Worm (Caenorhabditis elegans) whole organism, L1 larva: ENCODE data around the gene cpg-19.

Experiments
- C34B4.2 ChIP-seq: sonication (generic microtip); optimal IDR thresholded peaks from 2 replicates; lab custom pipeline; 2017; ENCODE audit warnings: mild to moderate bottlenecking, missing genetic modification characterization, missing compliant biosample characterization
- aha-1 ChIP-seq: fragments of 150-350 bp; optimal IDR thresholded peaks from 2 replicates; lab custom pipeline; 2014; ENCODE audit warnings: missing biosample characterization, missing genetic modification characterization
- ama-1 ChIP-seq: fragments of 150-350 bp; optimal IDR thresholded peaks from 2 replicates; lab custom pipeline; 2014
- blmp-1 ChIP-seq: fragments of 150-350 bp; optimal IDR thresholded peaks from 2 replicates; lab custom pipeline; 2014; ENCODE audit warnings: missing biosample characterization, missing genetic modification characterization
- ceh-63 ChIP-seq: fragments of 200-800 bp; sonication (Bioruptor generic); optimal IDR thresholded peaks from 2 replicates; lab custom pipeline; 2018; ENCODE audit warnings: mild to moderate bottlenecking, missing genetic modification characterization, missing compliant biosample characterization
- ceh-88 ChIP-seq: fragments of 200-800 bp; sonication (Bioruptor generic); IDR thresholded peaks from 2 replicates; pipeline ENCODE4 v1.3.6; 2022; ENCODE audit warnings: missing genetic modification characterization, missing compliant biosample characterization
- ceh-90 ChIP-seq: sonication (generic microtip); optimal IDR thresholded peaks from 2 replicates; lab custom pipeline; 2016; ENCODE audit warnings: missing genetic modification characterization, missing compliant biosample characterization
- ces-1 ChIP-seq: fragments of 150-350 bp; optimal IDR thresholded peaks from 2 replicates; lab custom pipeline; 2014; ENCODE audit warnings: missing biosample characterization, missing genetic modification reagents, missing genetic modification characterization
- efl-1 ChIP-seq, 4 experiments: fragments of 150-350 bp; optimal IDR thresholded peaks in 3 of 4; peaks in 1 of 4; 1 replicate in 1 of 4; 2 replicates in 3 of 4; lab custom pipeline; 2014; ENCODE audit warnings: missing biosample characterization in 2 of 4, missing genetic modification characterization in 2 of 4, missing genetic modification reagents in 2 of 4
- efl-3 ChIP-seq: fragments of 200-800 bp; sonication (Bioruptor generic); optimal IDR thresholded peaks from 2 replicates; lab custom pipeline; 2018; ENCODE audit warnings: mild to moderate bottlenecking, missing genetic modification characterization, missing compliant biosample characterization
- egl-13 ChIP-seq: sonication (generic microtip); optimal IDR thresholded peaks from 2 replicates; lab custom pipeline; 2016; ENCODE audit warnings: missing genotype, missing genetic modification reagents, missing genetic modification characterization, missing compliant biosample characterization
- ets-5 ChIP-seq: fragments of 200-800 bp; sonication (Bioruptor generic); IDR thresholded peaks from 2 replicates; pipeline ENCODE4 v1.3.6; 2022; ENCODE audit warnings: missing genetic modification characterization, missing compliant biosample characterization
- fkh-10 ChIP-seq: sonication (generic microtip); optimal IDR thresholded peaks from 2 replicates; lab custom pipeline; 2017; ENCODE audit warnings: missing biosample characterization, missing genetic modification reagents, missing genetic modification characterization
- fkh-4 ChIP-seq: sonication (generic microtip); optimal IDR thresholded peaks from 2 replicates; lab custom pipeline; 2016; ENCODE audit warnings: missing compliant biosample characterization, missing genetic modification characterization, borderline replicate concordance
- fkh-8 ChIP-seq: sonication (generic microtip); optimal IDR thresholded peaks from 2 replicates; lab custom pipeline; 2016; ENCODE audit warnings: mild to moderate bottlenecking, missing genetic modification characterization, missing compliant biosample characterization
- fos-1 ChIP-seq: fragments of 150-350 bp; optimal IDR thresholded peaks from 2 replicates; lab custom pipeline; 2014; ENCODE audit warnings: missing biosample characterization, missing genetic modification characterization
- lin-14 ChIP-seq: fragments of 200-800 bp; sonication (Bioruptor generic); optimal IDR thresholded peaks from 2 replicates; lab custom pipeline; 2018; ENCODE audit warnings: mild to moderate bottlenecking, missing genetic modification characterization, moderate library complexity, missing compliant biosample characterization
- lir-3 ChIP-seq: sonication (generic microtip); optimal IDR thresholded peaks from 2 replicates; lab custom pipeline; 2016; ENCODE audit warnings: mild to moderate bottlenecking, missing genetic modification characterization, moderate library complexity, missing compliant biosample characterization; ENCODE audit not compliant: poor library complexity
- nhr-11 ChIP-seq: fragments of 150-350 bp; optimal IDR thresholded peaks from 2 replicates; lab custom pipeline; 2014; ENCODE audit warnings: missing biosample characterization, missing genetic modification characterization
- nhr-20 ChIP-seq: sonication (generic microtip); optimal IDR thresholded peaks from 2 replicates; lab custom pipeline; 2016; ENCODE audit warnings: mild to moderate bottlenecking, missing genetic modification characterization, missing compliant biosample characterization
- nhr-71 ChIP-seq: sonication (generic microtip); optimal IDR thresholded peaks from 2 replicates; lab custom pipeline; 2016; ENCODE audit warnings: mild to moderate bottlenecking, missing genetic modification characterization, moderate library complexity, missing compliant biosample characterization
- nhr-76 ChIP-seq: sonication (generic microtip); optimal IDR thresholded peaks from 2 replicates; lab custom pipeline; 2017; ENCODE audit warnings: missing biosample characterization, missing genetic modification characterization
- nhr-84 ChIP-seq: sonication (generic microtip); optimal IDR thresholded peaks from 2 replicates; lab custom pipeline; 2017; ENCODE audit warnings: missing biosample characterization, missing genetic modification characterization
- nhr-85 ChIP-seq: sonication (generic microtip); peaks from one replicate; lab custom pipeline; 2016; ENCODE audit warnings: missing genetic modification characterization, inconsistent platforms, missing compliant biosample characterization
- pqm-1 ChIP-seq: sonication (generic microtip); optimal IDR thresholded peaks from 3 replicates; lab custom pipeline; 2017; ENCODE audit warnings: missing biosample characterization, missing genetic modification characterization
- rnt-1 ChIP-seq: sonication (generic microtip); optimal IDR thresholded peaks from 2 replicates; lab custom pipeline; 2016; ENCODE audit warnings: mild to moderate bottlenecking, missing genetic modification characterization, moderate library complexity, missing compliant biosample characterization
- skn-1 ChIP-seq: fragments of 150-350 bp; optimal IDR thresholded peaks from 2 replicates; lab custom pipeline; 2014; ENCODE audit warnings: missing biosample characterization, missing genetic modification characterization
- snpc-4 ChIP-seq: fragments of 150-350 bp; optimal IDR thresholded peaks from 2 replicates; lab custom pipeline; 2014; ENCODE audit warnings: missing biosample characterization, missing genetic modification characterization
- snu-23 ChIP-seq: sonication (generic microtip); optimal IDR thresholded peaks from 2 replicates; lab custom pipeline; 2016; ENCODE audit warnings: missing genetic modification characterization, missing compliant biosample characterization
- sox-4 ChIP-seq: sonication (generic microtip); optimal IDR thresholded peaks from 2 replicates; lab custom pipeline; 2016; ENCODE audit warnings: missing genetic modification characterization, missing compliant biosample characterization
- tbx-2 ChIP-seq: sonication (generic microtip); optimal IDR thresholded peaks from 2 replicates; lab custom pipeline; 2016; ENCODE audit warnings: missing genetic modification characterization, missing compliant biosample characterization
- tlp-1 ChIP-seq: fragments of 150-350 bp; optimal IDR thresholded peaks from 2 replicates; lab custom pipeline; 2014; ENCODE audit warnings: missing biosample characterization, missing genetic modification characterization
- unc-30 ChIP-seq: sonication (generic microtip); optimal IDR thresholded peaks from 2 replicates; lab custom pipeline; 2017; ENCODE audit warnings: missing biosample characterization, missing genetic modification characterization
- unc-62 ChIP-seq: fragments of 150-350 bp; optimal IDR thresholded peaks from 2 replicates; lab custom pipeline; 2014; ENCODE audit warnings: missing biosample characterization, missing genetic modification reagents, missing genetic modification characterization
- zag-1 ChIP-seq: fragments of 150-350 bp; optimal IDR thresholded peaks from 2 replicates; lab custom pipeline; 2014; ENCODE audit warnings: missing biosample characterization, missing genetic modification characterization
- ztf-11 ChIP-seq, 2 experiments: sonication (generic microtip); optimal IDR thresholded peaks; 2 replicates each; lab custom pipeline; 2016 to 2017; ENCODE audit warnings: missing genetic modification characterization in 2 of 2, missing biosample characterization in 1 of 2, missing compliant biosample characterization in 1 of 2

Gene cpg-19

ce11 chrX:16655283-16655682, 33.7 kb downstream of the cpg-19 start (continued):
- no peak for TF ChIP-seq tbx-2 (tag; lab: Kevin White, UChicago)
- TF ChIP-seq ztf-11 (tag; optimal IDR thresholded peaks at IDR 0.05; lab: Kevin White, UChicago): no peak
- TF ChIP-seq skn-1: no peak
- TF ChIP-seq efl-3 (GFP tag; lab: Kevin White, UChicago): no peak
- no peak for TF ChIP-seq ets-5
- no peak for TF ChIP-seq fkh-10 (GFP tag; lab: Kevin White, UChicago)
- no peak for TF ChIP-seq fkh-4
- TF ChIP-seq snpc-4 (tag; lab: Kevin White, UChicago): no peak
- no peak for TF ChIP-seq zag-1 (tag; lab: Kevin White, UChicago)
- TF ChIP-seq ceh-90 (tag; lab: Kevin White, UChicago): no peak
- TF ChIP-seq ces-1: no peak
- TF ChIP-seq tlp-1 (tag; lab: Kevin White, UChicago): no peak
- no peak for TF ChIP-seq aha-1
- no peak for TF ChIP-seq C34B4.2 (tag; lab: Kevin White, UChicago)
- TF ChIP-seq efl-1 (optimal IDR thresholded peaks at IDR 0.05; lab: Kevin White, UChicago): no peak
- no peak for TF ChIP-seq efl-1 (GFP tag; optimal IDR thresholded peaks at IDR 0.05 in 1 of 2; lab: Kevin White, UChicago)
- no peak for TF ChIP-seq fos-1 (tag; lab: Kevin White, UChicago)
- TF ChIP-seq unc-62 (GFP tag; lab: Kevin White, UChicago): no peak
- no peak for TF ChIP-seq nhr-76
- TF ChIP-seq blmp-1 (tag; lab: Kevin White, UChicago): no peak
- TF ChIP-seq snu-23 (GFP tag; lab: Kevin White, UChicago): peak; percentile 34
- TF ChIP-seq unc-30: no peak
- peak; percentile 59 for TF ChIP-seq rnt-1 (tag; lab: Kevin White, UChicago)

- TF ChIP-seq blmp-1 (tag; lab: Kevin White, UChicago): peak; percentile 90
- TF ChIP-seq nhr-11 (tag; lab: Kevin White, UChicago): no peak
- TF ChIP-seq lin-14: peak; percentile 47
- no peak for TF ChIP-seq unc-62 (GFP tag; lab: Kevin White, UChicago)
- no peak for TF ChIP-seq fkh-4
- TF ChIP-seq rnt-1 (tag; lab: Kevin White, UChicago): peak; percentile 31
- TF ChIP-seq, all 84 proteins: peak for 3
Measured at ce11 chrX:16658309-16658708, 36.7 kb downstream of the cpg-19 start.

- peak; percentile 9 for TF ChIP-seq fkh-8 (tag; lab: Kevin White, UChicago)
- no peak for TF ChIP-seq tlp-1 (tag; lab: Kevin White, UChicago)
- TF ChIP-seq nhr-71: no peak
- no peak for TF ChIP-seq egl-13 (tag; lab: Kevin White, UChicago)
- no peak for TF ChIP-seq ama-1 (lab: Kevin White, UChicago)
- no peak for TF ChIP-seq lin-14
- no peak for TF ChIP-seq nhr-20 (tag; lab: Kevin White, UChicago)
- no peak for TF ChIP-seq fkh-4
- TF ChIP-seq lir-3 (tag; lab: Kevin White, UChicago): no peak
- no peak for TF ChIP-seq efl-3 (GFP tag; lab: Kevin White, UChicago)
- no peak for TF ChIP-seq efl-1 (optimal IDR thresholded peaks at IDR 0.05; lab: Kevin White, UChicago)
- peak in 1 of 2 experiments; percentile 50 for TF ChIP-seq efl-1 (GFP tag; optimal IDR thresholded peaks at IDR 0.05 in 1 of 2; lab: Kevin White, UChicago)
- TF ChIP-seq pqm-1 (tag; lab: Kevin White, UChicago): no peak
Measured at ce11 chrX:16660268-16660667, 38.7 kb downstream of the cpg-19 start.

ce11 chrX:16662723-16663122, 41.1 kb downstream of the cpg-19 start, which contains the start of gene F43B10.1:
TSS of gene F43B10.1 (minus strand) at chrX:16662823.
- no peak for TF ChIP-seq ceh-88
- TF ChIP-seq nhr-71: no peak
- TF ChIP-seq ceh-63 (GFP tag; lab: Kevin White, UChicago): no peak
- TF ChIP-seq nhr-11 (tag; lab: Kevin White, UChicago): no peak
- no peak for TF ChIP-seq sox-4 (tag; lab: Kevin White, UChicago)
- no peak for TF ChIP-seq nhr-85
- TF ChIP-seq nhr-84 (tag; lab: Kevin White, UChicago): no peak
- TF ChIP-seq efl-1 (optimal IDR thresholded peaks at IDR 0.05; lab: Kevin White, UChicago): no peak
- TF ChIP-seq efl-1 (GFP tag; optimal IDR thresholded peaks at IDR 0.05 in 1 of 2; lab: Kevin White, UChicago): peak in 1 of 2 experiments; percentile 63
